Worm (Caenorhabditis elegans) whole organism, midembryonic: ENCODE results near the gene gipc-2.

Experiments used
- T22C8.4 ChIP-seq: fragments of 200-800 bp; sonication (Bioruptor generic); IDR thresholded peaks from 2 replicates; pipeline ENCODE4 v1.3.6; 2022; ENCODE audit warnings: missing genetic modification characterization, missing compliant biosample characterization
- flt-1 ChIP-seq: fragments of 200-800 bp; sonication (Bioruptor generic); IDR thresholded peaks from 2 replicates; pipeline ENCODE4 v1.3.6; 2022; ENCODE audit warnings: missing genetic modification characterization, missing compliant biosample characterization
- klf-2 ChIP-seq: fragments of 200-800 bp; sonication (Bioruptor generic); conservative IDR thresholded peaks from 2 replicates; pipeline ENCODE4 v1.3.6; 2022; ENCODE audit warnings: missing genetic modification reagents, missing genetic modification characterization, missing compliant biosample characterization
- ztf-23 ChIP-seq: fragments of 200-800 bp; sonication (Bioruptor generic); IDR thresholded peaks from 2 replicates; pipeline ENCODE4 v1.3.6; 2022; ENCODE audit warnings: missing genetic modification reagents, missing genetic modification characterization, missing compliant biosample characterization

DNA sequence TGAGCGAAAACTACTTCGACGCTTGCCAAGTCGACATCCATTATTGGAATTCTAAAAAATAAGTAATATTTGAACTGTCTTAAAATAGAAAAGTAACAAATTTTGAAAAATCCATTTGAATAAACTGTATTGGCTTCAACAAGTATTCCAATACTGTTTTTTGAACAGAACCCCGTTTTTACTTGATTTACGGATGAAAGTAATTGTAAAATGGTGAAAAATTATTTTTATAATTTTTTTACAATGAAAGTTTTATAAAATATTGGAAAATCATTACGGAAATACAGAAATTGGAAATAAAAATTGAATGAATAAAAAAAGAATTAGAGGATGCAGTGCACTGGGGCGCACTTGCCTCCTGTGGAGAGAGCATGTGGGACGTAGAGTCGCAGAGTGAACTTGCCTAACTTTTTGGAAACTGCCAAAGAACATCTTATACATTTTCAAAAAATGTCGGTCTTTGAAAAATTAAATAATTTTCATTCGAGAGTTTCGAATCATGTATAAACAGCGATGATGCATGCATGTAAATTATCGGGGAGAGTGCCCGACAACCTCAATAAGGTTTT, 45.2 kb downstream of the gipc-2 start, which contains the start of gene rrp-1:
- TF ChIP-seq klf-2 (no peak), ztf-23 (GFP tag; lab: Robert Waterston, UW) (no peak), flt-1 (GFP tag; lab: Robert Waterston, UW) (no peak), T22C8.4 (no peak)
